Fruit fly (Drosophila melanogaster) whole organism, embryonic: ENCODE measurements around the gene Mst85C.
A peak's percentile ranks its signal among the peaks of the same experiment; 100 is the strongest.

Experiments used
- Atf-2 ChIP-seq: fragments of 200-800 bp; sonication (Bioruptor generic); optimal IDR thresholded peaks from 2 replicates; lab custom pipeline; 2016; ENCODE audit warnings: missing biosample characterization, missing genetic modification characterization
- B-H1 ChIP-seq: fragments of 200-800 bp; sonication (Bioruptor generic); IDR thresholded peaks from 3 replicates; pipeline ENCODE4 v1.3.6; 2022; ENCODE audit warnings: missing biosample characterization, missing genetic modification characterization
- CG10543 ChIP-seq: fragments of 200-800 bp; sonication (Bioruptor generic); optimal IDR thresholded peaks from 3 replicates; lab custom pipeline; 2017; ENCODE audit warnings: missing biosample characterization, mild to moderate bottlenecking, missing genetic modification characterization, moderate library complexity
- CG12769 ChIP-seq: fragments of 200-800 bp; sonication (Bioruptor generic); optimal IDR thresholded peaks from 2 replicates; lab custom pipeline; 2019; ENCODE audit warnings: missing biosample characterization, mild to moderate bottlenecking, missing genetic modification characterization, moderate library complexity
- CG14441 ChIP-seq: fragments of 200-800 bp; sonication (Bioruptor generic); IDR thresholded peaks from 2 replicates; pipeline ENCODE4 v1.3.6; 2022; ENCODE audit warnings: missing biosample characterization, missing genetic modification characterization
- CG1529 ChIP-seq: fragments of 200-800 bp; sonication (Bioruptor generic); optimal IDR thresholded peaks from 3 replicates; lab custom pipeline; 2018; ENCODE audit warnings: missing biosample characterization, missing genetic modification characterization
- CG15601 ChIP-seq: fragments of 200-800 bp; sonication (Bioruptor generic); optimal IDR thresholded peaks from 3 replicates; lab custom pipeline; 2019; ENCODE audit warnings: missing biosample characterization, mild to moderate bottlenecking, missing genetic modification characterization, moderate library complexity
- CG15696 ChIP-seq: fragments of 200-800 bp; sonication (Bioruptor generic); optimal IDR thresholded peaks from 2 replicates; lab custom pipeline; 2019; ENCODE audit warnings: missing biosample characterization, mild to moderate bottlenecking, missing genetic modification characterization, moderate library complexity
- CG16815 ChIP-seq: fragments of 200-800 bp; sonication (Bioruptor generic); optimal IDR thresholded peaks from 3 replicates; lab custom pipeline; 2017; ENCODE audit warnings: missing biosample characterization, mild to moderate bottlenecking, missing genetic modification characterization
- CG17361 ChIP-seq: fragments of 200-800 bp; sonication (Bioruptor generic); IDR thresholded peaks from 3 replicates; pipeline ENCODE4 v1.3.6; 2022; ENCODE audit warnings: missing biosample characterization, missing genetic modification characterization
- CG17385 ChIP-seq: fragments of 200-800 bp; sonication (Bioruptor generic); optimal IDR thresholded peaks from 3 replicates; lab custom pipeline; 2018; ENCODE audit warnings: missing biosample characterization, mild to moderate bottlenecking, missing genetic modification characterization
- CG17829 ChIP-seq: fragments of 200-800 bp; optimal IDR thresholded peaks from 2 replicates; lab custom pipeline; 2019; ENCODE audit warnings: missing biosample characterization, mild to moderate bottlenecking, missing genetic modification characterization, moderate library complexity
- CG30020 ChIP-seq: fragments of 200-800 bp; optimal IDR thresholded peaks from 2 replicates; lab custom pipeline; 2019; ENCODE audit warnings: missing biosample characterization, mild to moderate bottlenecking, missing genetic modification characterization, moderate library complexity
- CG34224 ChIP-seq: fragments of 200-800 bp; sonication (Bioruptor generic); IDR thresholded peaks from 3 replicates; pipeline ENCODE4 v1.3.6; 2022; ENCODE audit warnings: missing biosample characterization, missing genetic modification characterization; ENCODE audit not compliant: partially characterized antibody
- CG8944 ChIP-seq: fragments of 200-800 bp; sonication (Bioruptor generic); optimal IDR thresholded peaks from 3 replicates; lab custom pipeline; 2016; ENCODE audit warnings: missing biosample characterization, missing genetic modification characterization
- Dek ChIP-seq: fragments of 200-800 bp; sonication (Bioruptor generic); optimal IDR thresholded peaks from 3 replicates; lab custom pipeline; 2019; ENCODE audit warnings: missing biosample characterization, mild to moderate bottlenecking, missing genetic modification characterization, moderate library complexity
- E2f2 ChIP-seq: fragments of 200-800 bp; sonication (Bioruptor generic); IDR thresholded peaks from 2 replicates; pipeline ENCODE4 v1.3.6; 2022; ENCODE audit warnings: missing biosample characterization, missing genetic modification characterization
- Fer1 ChIP-seq: fragments of 200-800 bp; sonication (Bioruptor generic); optimal IDR thresholded peaks from 2 replicates; lab custom pipeline; 2017; ENCODE audit warnings: missing biosample characterization, mild to moderate bottlenecking, missing genetic modification characterization
- H15 ChIP-seq: fragments of 200-800 bp; sonication (Bioruptor generic); IDR thresholded peaks from 3 replicates; pipeline ENCODE4 v1.3.6; 2022; ENCODE audit warnings: missing biosample characterization, missing genetic modification characterization
- H2.0 ChIP-seq: fragments of 200-800 bp; sonication (Bioruptor generic); IDR thresholded peaks from 2 replicates; pipeline ENCODE4 v1.3.6; 2022; ENCODE audit warnings: missing biosample characterization, missing genetic modification characterization
- Hey ChIP-seq: fragments of 200-800 bp; sonication (Bioruptor generic); optimal IDR thresholded peaks from 3 replicates; lab custom pipeline; 2018; ENCODE audit warnings: missing biosample characterization, mild to moderate bottlenecking, missing genetic modification characterization
- Hsf ChIP-seq: fragments of 200-800 bp; sonication (Bioruptor generic); optimal IDR thresholded peaks from 3 replicates; lab custom pipeline; 2016; ENCODE audit warnings: missing biosample characterization, missing genetic modification characterization
- Kr ChIP-seq: fragments of 200-800 bp; sonication (Bioruptor generic); optimal IDR thresholded peaks from 2 replicates; lab custom pipeline; 2017; ENCODE audit warnings: missing biosample characterization, mild to moderate bottlenecking, missing genetic modification characterization
- Med ChIP-seq: fragments of 200-800 bp; sonication (Bioruptor generic); peaks from one replicate; lab custom pipeline; 2016; ENCODE audit warnings: missing biosample characterization, missing genetic modification characterization, mild to moderate bottlenecking, inconsistent platforms, moderate library complexity
- Spps ChIP-seq: fragments of 200-800 bp; sonication (Bioruptor generic); optimal IDR thresholded peaks from 2 replicates; lab custom pipeline; 2018; ENCODE audit warnings: missing biosample characterization, mild to moderate bottlenecking, missing genetic modification characterization
- Sry-δ ChIP-seq: fragments of 200-800 bp; sonication (Bioruptor generic); optimal IDR thresholded peaks from 2 replicates; lab custom pipeline; 2016; ENCODE audit warnings: missing biosample characterization, missing genetic modification characterization
- Xrp1 ChIP-seq: fragments of 200-800 bp; sonication (Bioruptor generic); IDR thresholded peaks from 2 replicates; pipeline ENCODE4 v1.3.6; 2022; ENCODE audit warnings: missing biosample characterization, missing genetic modification characterization
- YL-1 ChIP-seq: fragments of 200-800 bp; sonication (Bioruptor generic); optimal IDR thresholded peaks from 3 replicates; lab custom pipeline; 2017; ENCODE audit warnings: missing biosample characterization, mild to moderate bottlenecking, missing genetic modification characterization
- ab ChIP-seq: fragments of 200-800 bp; sonication (Bioruptor generic); optimal IDR thresholded peaks from 2 replicates; lab custom pipeline; 2016; ENCODE audit warnings: missing biosample characterization, missing genetic modification characterization
- cad ChIP-seq: fragments of >200 bp; optimal IDR thresholded peaks from 2 replicates; lab custom pipeline; 2017; ENCODE audit warnings: missing biosample characterization, missing genetic modification characterization
- cato ChIP-seq: fragments of 200-800 bp; sonication (Bioruptor generic); optimal IDR thresholded peaks from 2 replicates; lab custom pipeline; 2016; ENCODE audit warnings: missing biosample characterization, missing genetic modification characterization, borderline replicate concordance
- caup ChIP-seq: fragments of 200-800 bp; sonication (Bioruptor generic); optimal IDR thresholded peaks from 3 replicates; lab custom pipeline; 2017; ENCODE audit warnings: missing biosample characterization, mild to moderate bottlenecking, missing genetic modification characterization, moderate library complexity; ENCODE audit not compliant: severe bottlenecking
- chm ChIP-seq: fragments of 200-800 bp; sonication (Bioruptor generic); IDR thresholded peaks from 2 replicates; pipeline ENCODE4 v1.3.6; 2022; ENCODE audit warnings: missing biosample characterization, missing genetic modification characterization
- croc ChIP-seq: fragments of 200-800 bp; sonication (Bioruptor generic); conservative IDR thresholded peaks from 3 replicates; pipeline ENCODE4 v1.3.6; 2022; ENCODE audit warnings: missing biosample characterization, missing genetic modification characterization
- crp ChIP-seq, 2 experiments: fragments of 200-800 bp; sonication (Bioruptor generic); optimal IDR thresholded peaks; 2 replicates in 1 of 2; 3 replicates in 1 of 2; lab custom pipeline; 2017; ENCODE audit warnings: missing biosample characterization in 2 of 2, missing genetic modification characterization in 2 of 2, mild to moderate bottlenecking in 1 of 2, moderate library complexity in 1 of 2
- dimm ChIP-seq: fragments of 200-800 bp; sonication (Bioruptor generic); IDR thresholded peaks from 2 replicates; pipeline ENCODE4 v1.3.6; 2022; ENCODE audit warnings: missing biosample characterization, missing genetic modification characterization
- dmrt99B ChIP-seq: fragments of 200-800 bp; sonication (Bioruptor generic); optimal IDR thresholded peaks from 2 replicates; lab custom pipeline; 2018; ENCODE audit warnings: missing biosample characterization, mild to moderate bottlenecking, missing genetic modification characterization, moderate library complexity
- exex ChIP-seq: fragments of 200-800 bp; sonication (Bioruptor generic); optimal IDR thresholded peaks from 4 replicates; lab custom pipeline; 2018; ENCODE audit warnings: missing biosample characterization, mild to moderate bottlenecking, missing genetic modification characterization, moderate library complexity
- eyg ChIP-seq: fragments of 200-800 bp; sonication (Bioruptor generic); optimal IDR thresholded peaks from 3 replicates; lab custom pipeline; 2016; ENCODE audit warnings: missing biosample characterization, missing genetic modification characterization
- fu2 ChIP-seq: fragments of 200-800 bp; sonication (Bioruptor generic); optimal IDR thresholded peaks from 2 replicates; lab custom pipeline; 2016; ENCODE audit warnings: missing biosample characterization, missing genetic modification characterization
- grau ChIP-seq: fragments of 200-800 bp; optimal IDR thresholded peaks from 3 replicates; lab custom pipeline; 2019; ENCODE audit warnings: missing biosample characterization, mild to moderate bottlenecking, missing genetic modification characterization, moderate library complexity
- hth ChIP-seq: fragments of >200 bp; optimal IDR thresholded peaks from 2 replicates; lab custom pipeline; 2017; ENCODE audit warnings: inconsistent platforms
- ind ChIP-seq: fragments of 200-800 bp; sonication (Bioruptor generic); optimal IDR thresholded peaks from 3 replicates; lab custom pipeline; 2016; ENCODE audit warnings: missing biosample characterization, missing genetic modification characterization
- lbe ChIP-seq: fragments of 200-800 bp; sonication (Bioruptor generic); optimal IDR thresholded peaks from 2 replicates; lab custom pipeline; 2016; ENCODE audit warnings: missing biosample characterization, mild to moderate bottlenecking, missing genetic modification characterization
- pan ChIP-seq, 4 experiments: fragments of >200 bp in 3 of 4; fragments of 200-800 bp in 1 of 4; sonication (Bioruptor generic) in 1 of 4; optimal IDR thresholded peaks in 3 of 4; IDR thresholded peaks in 1 of 4; 2 replicates each; pipeline versions ENCODE4 v1.3.6 to Lab custom; 2017 to 2022; ENCODE audit warnings: missing biosample characterization in 2 of 4, missing genetic modification characterization in 2 of 4, mixed read lengths in 1 of 4
- psq ChIP-seq: fragments of 200-800 bp; sonication (Bioruptor generic); optimal IDR thresholded peaks from 2 replicates; lab custom pipeline; 2017; ENCODE audit warnings: missing biosample characterization, missing genetic modification characterization
- sens ChIP-seq: fragments of 200-800 bp; sonication (Bioruptor generic); peaks from one replicate; lab custom pipeline; 2016; ENCODE audit warnings: missing biosample characterization, missing genetic modification characterization
- zf30C ChIP-seq: fragments of 200-800 bp; sonication (Bioruptor generic); optimal IDR thresholded peaks from 3 replicates; lab custom pipeline; 2018; ENCODE audit warnings: missing biosample characterization, mild to moderate bottlenecking, missing genetic modification characterization

Mst85C gene

dm6 chr3R:9033619-9034401, 14.6 kb upstream of the Mst85C start (continued):
- TF ChIP-seq E2f2 (GFP tag; lab: Robert Waterston, UW) (0 out of 2 replicates have a peak, but pooled peaks have one; percentile 37), CG34224 (GFP tag; lab: Robert Waterston, UW) (0 out of 3 replicates have a peak, but pooled peaks have one; percentile 15), caup (GFP tag; lab: Kevin White, UChicago) (peak; percentile 83), Kr (GFP tag; lab: Kevin White, UChicago) (peak; percentile 50), psq (GFP tag; lab: Kevin White, UChicago) (peak; percentile 55), CG15601 (tag; lab: Kevin White, UChicago) (peak; percentile 85), CG16815 (GFP tag; lab: Kevin White, UChicago) (peak; percentile 41), CG17361 (GFP tag; lab: Robert Waterston, UW) (peak; percentile 94), croc (GFP tag; lab: Robert Waterston, UW) (peak; percentile 48; the same call in 2 of the 3 replicates), lbe (GFP tag; lab: Kevin White, UChicago) (peak; percentile 70), CG14441 (0 out of 2 replicates have a peak, but pooled peaks have one; percentile 37), pan (optimal IDR thresholded peaks at IDR 0.05; lab: Kevin White, UChicago) (no peak), pan (GFP tag; optimal IDR thresholded peaks at IDR 0.05 in 1 of 2, IDR thresholded peaks at IDR 0.05 in 1 of 2) (peak in 1 of 2 experiments; percentile 56), B-H1 (no peak), Sry-δ (GFP tag; lab: Kevin White, UChicago) (no peak), chm (GFP tag; lab: Robert Waterston, UW) (peak; percentile 84), CG15696 (tag; lab: Kevin White, UChicago) (peak; percentile 80), Spps (tag; lab: Kevin White, UChicago) (peak; percentile 48), Xrp1 (peak; percentile 76), ab (no peak), H15 (no peak), hth (lab: Kevin White, UChicago) (no peak), crp (GFP tag; optimal IDR thresholded peaks at IDR 0.05; lab: Kevin White, UChicago) (peak; percentile 47 to 78), CG17829 (tag; lab: Kevin White, UChicago) (peak; percentile 92), H2.0 (no peak; the same call in 1 of the 2 replicates), Dek (tag; lab: Kevin White, UChicago) (peak; percentile 87), CG10543 (GFP tag; lab: Kevin White, UChicago) (peak; percentile 91), CG8944 (GFP tag; lab: Kevin White, UChicago) (peak; percentile 18), grau (tag; lab: Kevin White, UChicago) (peak; percentile 90), Hsf (GFP tag; lab: Kevin White, UChicago) (peak; percentile 64), dmrt99B (tag; lab: Kevin White, UChicago) (peak; percentile 89), cato (GFP tag; lab: Kevin White, UChicago) (no peak), CG17385 (GFP tag; lab: Kevin White, UChicago) (peak; percentile 83), zf30C (GFP tag; lab: Kevin White, UChicago) (no peak), CG1529 (peak; percentile 74), Med (peak; percentile 87), ind (peak; percentile 57), sens (GFP tag; lab: Kevin White, UChicago) (peak; percentile 96), exex (tag; lab: Kevin White, UChicago) (peak; percentile 63), cad (GFP tag; lab: Kevin White, UChicago) (peak; percentile 2), Atf-2 (GFP tag; lab: Kevin White, UChicago) (peak; percentile 46), YL-1 (GFP tag; lab: Kevin White, UChicago) (peak; percentile 81), dimm (GFP tag; lab: Robert Waterston, UW) (no peak), Fer1 (peak; percentile 90), eyg (GFP tag; lab: Kevin White, UChicago) (no peak), CG30020 (tag; lab: Kevin White, UChicago) (peak; percentile 75), Hey (tag; lab: Kevin White, UChicago) (peak; percentile 22), CG12769 (tag; lab: Kevin White, UChicago) (peak; percentile 69), fu2 (GFP tag; lab: Kevin White, UChicago) (peak; percentile 12)
